Fruit fly (Drosophila melanogaster): ENCODE measurements around the gene CG5235.

The CG5235 gene

DNA sequence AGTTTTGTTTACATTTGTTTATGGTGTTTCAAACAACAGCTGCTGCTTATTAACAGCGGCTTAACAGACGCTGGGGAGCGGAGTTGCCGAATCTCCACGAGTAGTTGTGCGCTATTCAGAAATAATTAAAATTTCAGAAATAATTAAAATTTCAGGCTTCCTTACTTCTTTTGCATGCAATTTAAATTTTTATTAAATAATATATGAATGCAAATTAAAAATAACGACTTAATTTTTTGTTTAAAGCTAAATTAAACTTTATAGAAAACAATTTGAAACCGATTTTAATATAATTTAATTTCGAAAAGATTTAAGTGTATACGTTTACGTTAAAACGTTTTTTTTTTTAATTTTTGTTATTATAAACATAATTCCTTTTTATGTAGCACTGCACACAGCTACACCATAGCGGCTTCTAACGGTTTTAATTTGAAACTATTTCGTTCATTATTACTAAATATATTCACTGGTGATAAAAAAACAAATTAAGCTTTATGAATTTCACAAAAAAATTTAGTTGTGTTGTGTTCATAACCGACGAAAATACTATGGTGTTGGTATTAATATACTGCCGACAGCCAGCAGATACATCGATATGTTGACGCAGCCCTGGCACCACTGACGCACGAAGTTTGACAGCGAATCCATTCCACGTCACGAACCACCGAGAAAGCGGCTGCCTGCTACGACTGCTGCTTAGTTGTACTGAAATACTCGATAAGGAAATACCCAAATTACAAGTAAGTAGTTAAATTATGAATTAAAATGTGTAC is 39.0 kb upstream of the CG5235 start, which contains the start of gene SsRbeta:
SsRbeta (plus strand) TSS at position 645 of the 773 bp plus-strand sequence.
- peak; percentile 27 for TF ChIP-seq cic (GFP tag; optimal IDR thresholded peaks at IDR 0.05)
- TF ChIP-seq CG1620 (GFP tag; optimal IDR thresholded peaks at IDR 0.05) = no peak
- no peak for TF ChIP-seq Hr96 (GFP tag; optimal IDR thresholded peaks at IDR 0.05)
- TF ChIP-seq Crg-1 (GFP tag; optimal IDR thresholded peaks at IDR 0.05) = peak; percentile 29
- TF ChIP-seq CG12768 (GFP tag; optimal IDR thresholded peaks at IDR 0.05) = no peak
- TF ChIP-seq CG14711 (tag; optimal IDR thresholded peaks at IDR 0.05) = peak; percentile 88
- peak; percentile 24 for TF ChIP-seq bab1 (GFP tag; optimal IDR thresholded peaks at IDR 0.05)
- TF ChIP-seq CG7101 (tag; optimal IDR thresholded peaks at IDR 0.05) = peak; percentile 37
- no peak for TF ChIP-seq cnc (optimal IDR thresholded peaks at IDR 0.05)
- TF ChIP-seq CG7045 (GFP tag; optimal IDR thresholded peaks at IDR 0.05) = no peak
- peak; percentile 34 for TF ChIP-seq CG11617 (GFP tag; optimal IDR thresholded peaks at IDR 0.05)
- TF ChIP-seq pad (GFP tag; optimal IDR thresholded peaks at IDR 0.05) = no peak
- TF ChIP-seq Clk (GFP tag; optimal IDR thresholded peaks at IDR 0.05) = no peak
- TF ChIP-seq ovo (GFP tag; optimal IDR thresholded peaks at IDR 0.05) = peak; percentile 16
- no peak for TF ChIP-seq CG5204 (GFP tag; optimal IDR thresholded peaks at IDR 0.05)
- TF ChIP-seq toe (GFP tag; optimal IDR thresholded peaks at IDR 0.05) = no peak
- peak; percentile 48 for TF ChIP-seq Mnt (GFP tag; optimal IDR thresholded peaks at IDR 0.05)
- TF ChIP-seq tj (GFP tag; optimal IDR thresholded peaks at IDR 0.05) = no peak
- TF ChIP-seq CG33017 (tag; optimal IDR thresholded peaks at IDR 0.05) = no peak
- no peak for TF ChIP-seq kay (GFP tag; ENCODE audit: borderline replicate concordance)

dm6 chr3L:16128481-16128972 is 38.3 kb upstream of the CG5235 start, which contains the start of gene Pgm1:
Pgm1 (minus strand) TSS chr3L:16128531.
- no peak for TF ChIP-seq CG14711 (tag; optimal IDR thresholded peaks at IDR 0.05)
- TF ChIP-seq ovo (GFP tag; optimal IDR thresholded peaks at IDR 0.05) = peak; percentile 32
- TF ChIP-seq CG5204 (GFP tag; optimal IDR thresholded peaks at IDR 0.05) = no peak
- TF ChIP-seq pad (GFP tag; optimal IDR thresholded peaks at IDR 0.05) = peak; percentile 72
- TF ChIP-seq Clk (GFP tag; optimal IDR thresholded peaks at IDR 0.05) = peak; percentile 71
- TF ChIP-seq CG1620 (GFP tag; optimal IDR thresholded peaks at IDR 0.05) = peak; percentile 89
- TF ChIP-seq Hr96 (GFP tag; optimal IDR thresholded peaks at IDR 0.05) = peak; percentile 93
- TF ChIP-seq bab1 (GFP tag; optimal IDR thresholded peaks at IDR 0.05) = peak; percentile 93
- no peak for TF ChIP-seq cnc (optimal IDR thresholded peaks at IDR 0.05)
- TF ChIP-seq CG7045 (GFP tag; optimal IDR thresholded peaks at IDR 0.05) = peak; percentile 86
- TF ChIP-seq CG7101 (tag; optimal IDR thresholded peaks at IDR 0.05) = peak; percentile 79
- TF ChIP-seq Mnt (GFP tag; optimal IDR thresholded peaks at IDR 0.05) = peak; percentile 90
- TF ChIP-seq toe (GFP tag; optimal IDR thresholded peaks at IDR 0.05) = peak; percentile 90
- peak; percentile 90 for TF ChIP-seq CG11617 (GFP tag; optimal IDR thresholded peaks at IDR 0.05)
- TF ChIP-seq tj (GFP tag; optimal IDR thresholded peaks at IDR 0.05) = peak; percentile 93
- TF ChIP-seq kay (GFP tag; ENCODE audit: borderline replicate concordance) = no peak
- peak; percentile 92 for TF ChIP-seq CG12768 (GFP tag; optimal IDR thresholded peaks at IDR 0.05)
- peak; percentile 83 for TF ChIP-seq cic (GFP tag; optimal IDR thresholded peaks at IDR 0.05)
- peak; percentile 76 for TF ChIP-seq Crg-1 (GFP tag; optimal IDR thresholded peaks at IDR 0.05)
- peak; percentile 88 for TF ChIP-seq CG33017 (tag; optimal IDR thresholded peaks at IDR 0.05)

DNA sequence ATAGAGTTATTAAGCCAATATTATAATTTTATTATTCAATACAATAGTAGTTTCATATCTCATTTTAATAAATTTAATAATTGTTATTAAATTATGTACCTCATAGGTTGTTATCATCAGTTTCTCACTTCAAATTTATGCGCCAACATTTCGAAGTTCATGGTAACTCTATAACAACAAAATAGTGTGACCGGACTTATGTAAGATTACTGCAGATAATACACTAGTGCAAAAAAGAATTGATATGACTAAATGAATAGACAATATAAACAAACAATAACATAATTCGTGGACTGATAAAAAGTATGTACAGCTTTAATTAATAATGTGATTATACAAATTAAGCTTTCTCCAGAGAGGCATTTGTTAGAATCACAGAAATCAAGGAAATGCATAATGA is 31.6 kb upstream of the CG5235 start, which contains the start of gene Strump:
Strump (plus strand) TSS at position 212 of the 400 bp plus-strand sequence.
- peak; percentile 54 for TF ChIP-seq bab1 (GFP tag; optimal IDR thresholded peaks at IDR 0.05)
- no peak for TF ChIP-seq CG33017 (tag; optimal IDR thresholded peaks at IDR 0.05)
- TF ChIP-seq CG7045 (GFP tag; optimal IDR thresholded peaks at IDR 0.05) = no peak
- TF ChIP-seq CG14711 (tag; optimal IDR thresholded peaks at IDR 0.05) = peak; percentile 95
- TF ChIP-seq CG5204 (GFP tag; optimal IDR thresholded peaks at IDR 0.05) = no peak
- TF ChIP-seq Crg-1 (GFP tag; optimal IDR thresholded peaks at IDR 0.05) = no peak
- TF ChIP-seq CG7101 (tag; optimal IDR thresholded peaks at IDR 0.05) = peak; percentile 14
- no peak for TF ChIP-seq Clk (GFP tag; optimal IDR thresholded peaks at IDR 0.05)
- TF ChIP-seq tj (GFP tag; optimal IDR thresholded peaks at IDR 0.05) = no peak
- TF ChIP-seq Hr96 (GFP tag; optimal IDR thresholded peaks at IDR 0.05) = no peak
- TF ChIP-seq Mnt (GFP tag; optimal IDR thresholded peaks at IDR 0.05) = no peak

DNA sequence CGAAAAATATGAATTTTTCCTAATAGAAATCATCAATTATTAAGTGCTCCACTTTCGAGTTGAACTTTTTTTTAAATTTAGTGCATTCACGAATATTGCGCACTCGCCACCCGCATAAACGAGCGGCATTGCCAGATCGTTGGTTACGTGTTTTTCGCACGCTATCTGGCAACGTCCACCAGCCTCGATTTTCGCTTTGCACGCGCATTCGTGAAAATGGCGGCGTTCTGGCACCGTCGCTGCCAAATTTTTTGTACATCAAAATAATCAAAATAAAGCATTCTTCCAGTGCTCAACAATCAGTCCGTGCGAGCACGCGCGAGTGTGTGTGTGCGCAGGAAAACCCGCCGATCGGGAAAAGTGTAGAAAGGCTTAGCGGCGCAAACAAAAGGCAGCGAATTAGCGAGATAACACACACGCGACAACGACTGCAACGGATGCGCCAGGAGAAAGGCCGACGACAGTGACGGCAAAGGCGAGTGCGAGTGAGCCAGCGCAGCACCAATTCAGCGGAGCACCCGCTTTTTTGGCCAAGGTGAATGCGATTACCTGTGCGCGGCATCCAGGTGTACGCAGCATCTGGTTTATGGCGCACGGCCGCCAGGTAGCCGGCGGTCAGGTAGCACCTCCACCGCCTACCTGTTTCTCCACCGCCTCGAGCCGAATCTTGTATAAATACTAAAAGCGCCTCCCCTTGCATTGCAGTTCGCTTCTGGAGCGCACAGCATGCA is 23.6 kb upstream of the CG5235 start:
- TF ChIP-seq CG11617 (GFP tag; optimal IDR thresholded peaks at IDR 0.05) (peak; percentile 98), Hr96 (GFP tag; optimal IDR thresholded peaks at IDR 0.05) (no peak), CG12768 (GFP tag; optimal IDR thresholded peaks at IDR 0.05) (peak; percentile 90), pad (GFP tag; optimal IDR thresholded peaks at IDR 0.05) (peak; percentile 65), CG5204 (GFP tag; optimal IDR thresholded peaks at IDR 0.05) (no peak), Crg-1 (GFP tag; optimal IDR thresholded peaks at IDR 0.05) (peak; percentile 83), bab1 (GFP tag; optimal IDR thresholded peaks at IDR 0.05) (peak; percentile 89), Clk (GFP tag; optimal IDR thresholded peaks at IDR 0.05) (peak; percentile 83), ovo (GFP tag; optimal IDR thresholded peaks at IDR 0.05) (peak; percentile 62), kay (GFP tag; ENCODE audit: borderline replicate concordance) (no peak), CG7101 (tag; optimal IDR thresholded peaks at IDR 0.05) (peak; percentile 89), toe (GFP tag; optimal IDR thresholded peaks at IDR 0.05) (no peak), tj (GFP tag; optimal IDR thresholded peaks at IDR 0.05) (peak; percentile 91), CG33017 (tag; optimal IDR thresholded peaks at IDR 0.05) (peak; percentile 79), CG7045 (GFP tag; optimal IDR thresholded peaks at IDR 0.05) (peak; percentile 88), CG1620 (GFP tag; optimal IDR thresholded peaks at IDR 0.05) (peak; percentile 81), CG14711 (tag; optimal IDR thresholded peaks at IDR 0.05) (peak; percentile 83), Mnt (GFP tag; optimal IDR thresholded peaks at IDR 0.05) (peak; percentile 97), cic (GFP tag; optimal IDR thresholded peaks at IDR 0.05) (peak; percentile 88)

Data from whole organism, adult.